Worm (Caenorhabditis elegans) whole organism, midembryonic: ENCODE data around the gene F42A10.9.

Experiments used
- T22C8.4 ChIP-seq: fragments of 200-800 bp; sonication (Bioruptor generic); IDR thresholded peaks from 2 replicates; pipeline ENCODE4 v1.3.6; 2022; ENCODE audit warnings: missing genetic modification characterization, missing compliant biosample characterization
- cog-1 ChIP-seq: sonication (generic microtip); optimal IDR thresholded peaks from 2 replicates; lab custom pipeline; 2016; ENCODE audit warnings: missing genetic modification characterization, missing compliant biosample characterization
- flt-1 ChIP-seq: fragments of 200-800 bp; sonication (Bioruptor generic); IDR thresholded peaks from 2 replicates; pipeline ENCODE4 v1.3.6; 2022; ENCODE audit warnings: missing genetic modification characterization, missing compliant biosample characterization
- klf-2 ChIP-seq: fragments of 200-800 bp; sonication (Bioruptor generic); conservative IDR thresholded peaks from 2 replicates; pipeline ENCODE4 v1.3.6; 2022; ENCODE audit warnings: missing genetic modification reagents, missing genetic modification characterization, missing compliant biosample characterization
- med-1 ChIP-seq: sonication (generic microtip); optimal IDR thresholded peaks from 2 replicates; lab custom pipeline; 2017; ENCODE audit warnings: missing genetic modification characterization, mild to moderate bottlenecking, missing compliant biosample characterization, antibody characterized with exemption, missing genetic modification reagents; ENCODE audit not compliant: insufficient read depth
- ref-1 ChIP-seq: fragments of 200-800 bp; sonication (Bioruptor generic); conservative IDR thresholded peaks from 2 replicates; pipeline ENCODE4 v1.3.6; 2022; ENCODE audit warnings: missing genetic modification reagents, missing genetic modification characterization, missing compliant biosample characterization
- tab-1 ChIP-seq: fragments of 200-800 bp; sonication (Bioruptor generic); IDR thresholded peaks from 2 replicates; pipeline ENCODE4 v1.3.6; 2022; ENCODE audit warnings: missing genetic modification characterization, missing compliant biosample characterization
- ztf-23 ChIP-seq: fragments of 200-800 bp; sonication (Bioruptor generic); IDR thresholded peaks from 2 replicates; pipeline ENCODE4 v1.3.6; 2022; ENCODE audit warnings: missing genetic modification reagents, missing genetic modification characterization, missing compliant biosample characterization
- ztf-29 ChIP-seq: fragments of 200-800 bp; sonication (Bioruptor generic); IDR thresholded peaks from 2 replicates; pipeline ENCODE4 v1.3.6; 2022; ENCODE audit warnings: missing genetic modification reagents, missing genetic modification characterization, missing compliant biosample characterization

- no peak for TF ChIP-seq med-1 (GFP tag; lab: Kevin White, UChicago)
- TF ChIP-seq tab-1 (GFP tag; lab: Robert Waterston, UW), result no peak
- TF ChIP-seq ref-1 (GFP tag; lab: Robert Waterston, UW), result no peak
- TF ChIP-seq ztf-23 (GFP tag; lab: Robert Waterston, UW), result no peak
- TF ChIP-seq cog-1 (tag; lab: Kevin White, UChicago), result no peak
- TF ChIP-seq flt-1 (GFP tag; lab: Robert Waterston, UW), result no peak
- no peak for TF ChIP-seq klf-2 (GFP tag; lab: Robert Waterston, UW)
- TF ChIP-seq ztf-29 (GFP tag; lab: Robert Waterston, UW), result no peak
- TF ChIP-seq T22C8.4 (GFP tag; lab: Robert Waterston, UW), result no peak
Measured at ce11 chrIII:6139932-6140612, 24.3 kb upstream of the F42A10.9 start.
